Fruit fly (Drosophila melanogaster) S2 (cell line): ENCODE results near the gene CG15547.

Experiments used
- CG8478 ChIP-seq: fragments of >200 bp; optimal IDR thresholded peaks from 2 replicates; lab custom pipeline; 2018
- CTCF ChIP-seq, 2 experiments: fragments of >200 bp; optimal IDR thresholded peaks; 2 replicates each; lab custom pipeline; 2018

dm6 chr3R:30887711-30888549 is 4.6 kb upstream of the CG15547 start:
- TF ChIP-seq CTCF (optimal IDR thresholded peaks at IDR 0.05; lab: Kevin White, UChicago) = no peak
- no peak for TF ChIP-seq CG8478 (lab: Kevin White, UChicago)
